Worm (Caenorhabditis elegans) whole organism, dauer: ENCODE measurements around the gene jamp-1.

ENCODE experiments used
- unc-62 ChIP-seq: sonication (generic microtip); optimal IDR thresholded peaks from 2 replicates; lab custom pipeline; 2017; ENCODE audit warnings: missing biosample characterization, missing genetic modification reagents, missing genetic modification characterization

Gene jamp-1

ce11 chrV:6007927-6008326, 43.1 kb downstream of the jamp-1 start:
- TF ChIP-seq unc-62 (GFP tag; lab: Kevin White, UChicago): no peak

ce11 chrV:6003301-6003700, 47.8 kb downstream of the jamp-1 start, which contains the start of gene fos-1:
Gene fos-1 (plus strand): TSS chrV:6003601.
- no peak for TF ChIP-seq unc-62 (GFP tag; lab: Kevin White, UChicago)

ce11 chrV:6000368-6000802, 50.7 kb downstream of the jamp-1 start:
- no peak for TF ChIP-seq unc-62 (GFP tag; lab: Kevin White, UChicago)
